Fruit fly (Drosophila melanogaster) whole organism, larva: ENCODE measurements around the gene Dbp80.

ENCODE experiments used
- noc ChIP-seq: fragments of 200-800 bp; sonication (Bioruptor generic); optimal IDR thresholded peaks from 3 replicates; lab custom pipeline; 2019; ENCODE audit warnings: missing biosample characterization, mild to moderate bottlenecking, missing genetic modification characterization, moderate library complexity

Gene Dbp80

DNA sequence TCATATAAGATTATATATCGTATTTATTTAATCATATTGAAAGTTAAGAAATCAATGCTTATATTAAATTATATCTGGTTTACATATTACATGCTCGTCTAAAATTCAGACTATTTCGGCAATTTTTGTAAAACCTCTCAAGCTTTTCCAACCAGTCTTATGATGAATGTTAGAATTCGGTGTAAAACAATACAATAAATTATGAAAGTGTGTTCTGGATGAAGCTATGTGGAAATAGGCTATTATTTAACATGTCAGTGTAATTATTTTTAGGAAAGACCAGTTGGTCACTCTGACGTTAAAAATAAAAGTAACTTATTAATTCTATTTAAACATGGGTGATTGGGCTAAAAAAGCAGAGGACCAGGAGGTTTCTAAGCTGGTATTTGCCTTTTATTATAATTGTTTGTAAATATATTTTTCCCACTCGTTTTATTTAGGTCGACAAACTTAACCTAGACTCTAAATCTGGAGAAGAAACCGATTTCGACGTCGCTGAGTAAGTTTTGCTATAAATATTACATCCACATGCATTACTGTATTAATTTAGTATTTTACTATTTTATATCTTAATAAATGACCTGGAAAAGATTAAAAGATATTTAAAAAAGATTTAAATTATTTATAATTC lies at the start of gene Dbp80:
TSS of gene Dbp80 (plus strand) at position 276 of the 631 bp plus-strand sequence.
- no peak for TF ChIP-seq noc (tag; lab: Kevin White, UChicago)

DNA sequence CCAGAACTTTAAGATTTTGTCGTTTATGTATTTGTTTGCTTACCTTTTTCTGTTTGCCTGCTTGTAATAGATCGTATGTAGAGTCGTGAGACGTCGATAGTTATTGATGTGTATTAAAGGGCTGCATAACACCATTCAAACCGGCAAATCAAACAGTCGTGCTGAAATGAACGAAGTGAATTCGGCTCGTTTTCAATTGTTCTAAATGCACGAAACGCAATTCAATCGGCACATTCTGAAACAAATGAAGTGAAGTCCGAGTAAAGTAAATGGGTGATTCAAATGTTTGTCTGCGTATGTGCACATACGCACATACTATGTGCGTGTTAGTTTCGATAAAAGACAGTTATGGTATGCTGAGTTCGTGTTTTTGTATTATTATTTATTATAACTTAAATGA lies 17.1 kb upstream of the Dbp80 start:
- TF ChIP-seq noc (tag; lab: Kevin White, UChicago), result no peak

DNA sequence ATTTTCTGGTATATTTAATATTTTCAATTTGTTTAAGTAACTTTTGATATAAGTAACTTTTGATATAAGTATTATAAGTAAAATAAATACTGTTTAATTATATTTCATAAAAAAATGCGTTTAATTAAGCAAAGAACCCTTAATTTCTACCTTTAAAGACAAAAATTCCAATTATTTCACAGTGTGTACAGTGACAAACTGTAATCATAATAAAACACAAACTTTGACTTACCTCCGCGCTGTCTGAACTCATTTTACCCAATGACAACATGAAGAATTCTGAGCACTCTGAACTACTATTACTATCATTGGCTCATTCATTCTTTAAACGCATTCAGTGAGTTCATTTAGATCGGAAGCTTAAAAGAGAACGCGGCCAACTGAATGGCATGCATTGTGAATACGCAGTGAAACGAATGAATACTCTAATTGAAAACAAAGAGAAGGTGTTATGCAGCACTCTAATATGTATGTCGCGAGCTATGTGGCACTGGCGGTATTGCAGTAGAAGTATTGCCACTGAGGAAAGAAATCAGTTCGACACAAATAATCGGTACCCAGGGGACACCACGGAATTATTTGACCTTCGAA lies 14.7 kb upstream of the Dbp80 start:
- TF ChIP-seq noc (tag; lab: Kevin White, UChicago), result no peak

DNA sequence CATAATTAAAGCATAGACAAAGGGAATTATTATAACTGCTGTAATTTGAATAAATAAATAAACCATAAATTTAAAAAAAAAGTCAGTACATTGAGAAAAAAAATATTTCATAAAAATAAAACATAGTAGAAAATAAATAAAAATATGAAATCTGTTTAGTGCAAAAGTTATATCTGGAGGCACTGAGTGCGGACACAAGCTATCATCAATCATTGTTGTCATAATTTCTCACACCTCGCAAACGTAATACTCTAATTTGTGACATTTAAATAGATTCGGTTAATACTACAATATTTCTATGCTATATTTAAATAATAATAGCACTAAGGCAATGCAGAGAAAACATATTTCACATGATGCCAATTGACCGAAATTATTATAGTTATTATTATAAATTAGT lies 13.5 kb upstream of the Dbp80 start:
- TF ChIP-seq noc (tag; lab: Kevin White, UChicago), result no peak

DNA sequence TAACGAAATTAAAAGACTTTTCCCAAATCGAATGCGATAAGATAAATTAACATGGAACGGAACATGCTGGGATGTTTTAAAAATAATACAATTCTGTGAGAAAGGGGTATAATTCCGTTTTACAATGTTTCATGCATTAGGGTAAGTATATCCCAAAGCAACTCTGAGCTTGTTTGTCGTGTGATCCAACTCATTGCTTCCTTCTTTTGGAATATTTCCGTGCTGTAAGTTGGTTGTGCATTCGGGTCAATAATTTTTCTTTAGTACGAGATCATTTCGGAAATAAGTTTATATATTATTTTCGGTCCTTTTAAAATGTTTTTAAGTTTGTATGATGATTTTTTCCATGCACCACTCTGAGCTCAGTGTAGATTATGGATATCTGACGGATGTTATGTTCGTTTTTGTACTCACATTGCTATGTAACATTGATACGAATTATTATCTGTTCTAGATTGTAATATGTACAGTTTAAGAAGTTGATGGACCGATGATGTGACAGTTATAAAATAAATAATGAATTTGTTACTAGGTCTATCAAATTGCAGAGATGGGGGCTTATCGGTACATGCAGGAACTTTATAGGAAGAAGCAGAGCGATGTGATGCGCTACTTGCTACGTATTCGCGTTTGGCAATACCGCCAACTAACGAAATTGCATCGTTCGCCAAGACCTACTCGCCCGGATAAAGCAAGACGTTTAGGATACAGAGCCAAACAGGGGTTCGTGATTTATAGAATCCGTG lies 11.9 kb upstream of the Dbp80 start, which contains the start of gene RpL15:
TSS of gene RpL15 (plus strand) at position 196 of the 746 bp plus-strand sequence.
- TF ChIP-seq noc (tag; lab: Kevin White, UChicago), result no peak

DNA sequence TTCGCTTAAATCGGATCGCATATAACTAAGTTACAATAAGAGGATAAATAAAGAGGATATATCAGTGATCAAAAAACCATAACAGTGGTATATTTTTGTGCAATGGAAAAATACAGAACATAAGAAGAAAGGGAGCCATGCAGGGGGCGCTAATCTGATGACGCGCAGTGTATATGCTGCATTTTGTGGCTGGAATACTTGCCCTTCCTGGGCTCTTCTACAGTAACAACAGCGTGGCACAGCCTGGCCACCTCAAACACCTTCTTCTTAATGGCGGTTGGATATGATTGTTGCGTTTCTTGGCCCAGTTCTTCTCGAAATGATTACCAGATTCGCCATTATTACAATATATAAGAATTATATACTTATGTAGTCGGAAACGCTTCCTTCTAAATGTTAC lies 79.6 kb downstream of the Dbp80 start:
- TF ChIP-seq noc (tag; lab: Kevin White, UChicago), result no peak
